Worm (Caenorhabditis elegans) whole organism, late embryonic: ENCODE data around the gene lin-25.

ENCODE experiments used
- ama-1 ChIP-seq: fragments of 150-350 bp; optimal IDR thresholded peaks from 2 replicates; lab custom pipeline; 2014
- ceh-19 ChIP-seq: fragments of 200-800 bp; sonication (Bioruptor generic); optimal IDR thresholded peaks from 2 replicates; lab custom pipeline; 2018; ENCODE audit warnings: mild to moderate bottlenecking, missing genetic modification characterization, missing compliant biosample characterization
- ets-4 ChIP-seq: sonication (generic microtip); optimal IDR thresholded peaks from 2 replicates; lab custom pipeline; 2016; ENCODE audit warnings: missing genetic modification characterization, missing compliant biosample characterization
- pha-4 ChIP-seq: fragments of 150-350 bp; optimal IDR thresholded peaks from 2 replicates; lab custom pipeline; 2018; ENCODE audit warnings: missing biosample characterization, missing genetic modification reagents, missing genetic modification characterization
- pqm-1 ChIP-seq: sonication (generic microtip); optimal IDR thresholded peaks from 2 replicates; lab custom pipeline; 2016; ENCODE audit warnings: missing genetic modification characterization, missing compliant biosample characterization
- pros-1 ChIP-seq: fragments of 150-350 bp; optimal IDR thresholded peaks from 2 replicates; lab custom pipeline; 2014; ENCODE audit warnings: missing biosample characterization, missing genetic modification reagents, missing genetic modification characterization
- ref-2 ChIP-seq: sonication (generic microtip); optimal IDR thresholded peaks from 2 replicates; lab custom pipeline; 2016; ENCODE audit warnings: missing genetic modification characterization, missing compliant biosample characterization
- sox-4 ChIP-seq: sonication (generic microtip); optimal IDR thresholded peaks from 2 replicates; lab custom pipeline; 2017; ENCODE audit warnings: mild to moderate bottlenecking, missing genetic modification characterization, inconsistent platforms, missing compliant biosample characterization
- unc-3 ChIP-seq, 2 experiments: fragments of 200-800 bp in 1 of 2; sonication (Bioruptor generic) in 1 of 2; sonication (generic microtip) in 1 of 2; conservative IDR thresholded peaks in 1 of 2; optimal IDR thresholded peaks in 1 of 2; 2 replicates each; pipeline versions ENCODE4 v1.3.6 to Lab custom; 2016 to 2022; ENCODE audit warnings: missing compliant biosample characterization in 2 of 2, missing genetic modification characterization in 2 of 2, missing genetic modification reagents in 1 of 2

ce11 chrV:12696790-12697189 lies 47.1 kb downstream of the lin-25 start:
- no peak for TF ChIP-seq ama-1 (lab: Kevin White, UChicago)
- no peak for TF ChIP-seq ets-4
- no peak for TF ChIP-seq ceh-19
- no peak for TF ChIP-seq pros-1 (tag; lab: Kevin White, UChicago)
- no peak for TF ChIP-seq ref-2 (tag; lab: Kevin White, UChicago)
- TF ChIP-seq unc-3 (GFP tag; conservative IDR thresholded peaks at IDR 0.05; lab: Robert Waterston, UW), result no peak
- no peak for TF ChIP-seq unc-3 (tag; optimal IDR thresholded peaks at IDR 0.05; lab: Kevin White, UChicago)
- no peak for TF ChIP-seq sox-4 (tag; lab: Kevin White, UChicago)
- TF ChIP-seq pha-4 (tag; lab: Kevin White, UChicago), result no peak
- TF ChIP-seq pqm-1 (tag; lab: Kevin White, UChicago), result no peak
